Fruit fly (Drosophila melanogaster) whole organism, adult: ENCODE measurements around the gene sinah.

Source experiments
- CG33017 ChIP-seq: fragments of 200-800 bp; sonication (Bioruptor generic); optimal IDR thresholded peaks from 2 replicates; lab custom pipeline; 2018; ENCODE audit warnings: missing biosample characterization, mild to moderate bottlenecking, missing genetic modification characterization, moderate library complexity
- Mnt ChIP-seq: fragments of 200-800 bp; sonication (Bioruptor generic); optimal IDR thresholded peaks from 2 replicates; lab custom pipeline; 2016; ENCODE audit warnings: missing biosample characterization, mild to moderate bottlenecking, missing genetic modification characterization
- bab1 ChIP-seq: fragments of 200-800 bp; sonication (Bioruptor generic); optimal IDR thresholded peaks from 3 replicates; lab custom pipeline; 2019; ENCODE audit warnings: missing biosample characterization, mild to moderate bottlenecking, missing genetic modification characterization, moderate library complexity
- cic ChIP-seq: fragments of 200-800 bp; sonication (Bioruptor generic); optimal IDR thresholded peaks from 2 replicates; lab custom pipeline; 2017; ENCODE audit warnings: missing biosample characterization, mild to moderate bottlenecking, missing genetic modification characterization, moderate library complexity
- ovo ChIP-seq: fragments of 200-800 bp; sonication (Bioruptor generic); optimal IDR thresholded peaks from 2 replicates; lab custom pipeline; 2016; ENCODE audit warnings: missing biosample characterization, missing genetic modification characterization
- toe ChIP-seq: fragments of 200-800 bp; sonication (Bioruptor generic); optimal IDR thresholded peaks from 2 replicates; lab custom pipeline; 2016; ENCODE audit warnings: missing biosample characterization, missing genetic modification characterization

- no peak for TF ChIP-seq toe (GFP tag; lab: Kevin White, UChicago)
- no peak for TF ChIP-seq ovo (GFP tag; lab: Kevin White, UChicago)
- TF ChIP-seq bab1 (GFP tag; lab: Kevin White, UChicago): no peak
- no peak for TF ChIP-seq CG33017 (tag; lab: Kevin White, UChicago)
- TF ChIP-seq cic (GFP tag; lab: Kevin White, UChicago): no peak
- no peak for TF ChIP-seq Mnt (GFP tag; lab: Kevin White, UChicago)
These were observed 11.8 kb downstream of the sinah start for dm6 chr3L:16870723-16871137.
